Worm (Caenorhabditis elegans) whole organism, young adult: ENCODE data around the gene flp-23.

ENCODE experiments used
- chd-7 ChIP-seq: sonication (generic microtip); optimal IDR thresholded peaks from 2 replicates; lab custom pipeline; 2016; ENCODE audit warnings: mild to moderate bottlenecking, missing genetic modification characterization, moderate library complexity, missing compliant biosample characterization
- hrde-1 ChIP-seq: sonication (generic microtip); optimal IDR thresholded peaks from 2 replicates; lab custom pipeline; 2016; ENCODE audit warnings: missing genetic modification characterization, mild to moderate bottlenecking, missing compliant biosample characterization, moderate library complexity, missing genotype, missing genetic modification reagents, borderline replicate concordance
- mes-4 ChIP-seq: sonication (generic microtip); optimal IDR thresholded peaks from 2 replicates; lab custom pipeline; 2016; ENCODE audit warnings: missing genotype, missing genetic modification characterization, missing compliant biosample characterization
- unc-62 ChIP-seq: fragments of 150-350 bp; optimal IDR thresholded peaks from 2 replicates; lab custom pipeline; 2014; ENCODE audit warnings: missing biosample characterization, missing genetic modification reagents, missing genetic modification characterization

ce11 chrIII:8609683-8610082, 40.9 kb upstream of the flp-23 start, which contains the start of gene C06E1.9:
- TF ChIP-seq unc-62 (GFP tag; lab: Kevin White, UChicago), result no peak
- no peak for TF ChIP-seq chd-7 (tag; lab: Kevin White, UChicago)
- TF ChIP-seq mes-4 (tag; lab: Kevin White, UChicago), result no peak
- no peak for TF ChIP-seq hrde-1 (tag; lab: Kevin White, UChicago)
